Fruit fly (Drosophila melanogaster): ENCODE results near the gene CG12693.
A peak's percentile ranks its signal among the peaks of the same experiment; 100 is the strongest.

CG12693 gene

dm6 chrX:4323911-4324368, 5.3 kb downstream of the CG12693 start (continued):
- 0 out of 2 replicates have a peak, but pooled peaks have one; percentile 50 for TF ChIP-seq wdn (GFP tag; IDR thresholded peaks at IDR 0.05)
- no peak for TF ChIP-seq Dp (GFP tag; optimal IDR thresholded peaks at IDR 0.05)
- TF ChIP-seq Hr3 (GFP tag; optimal IDR thresholded peaks at IDR 0.05), result peak; percentile 47
- TF ChIP-seq CG30431 (GFP tag; optimal IDR thresholded peaks at IDR 0.05), result peak; percentile 19
- no peak for TF ChIP-seq CG7963 (GFP tag; IDR thresholded peaks at IDR 0.05; ENCODE audit: partially characterized antibody)
- no peak for TF ChIP-seq CG15601 (tag; optimal IDR thresholded peaks at IDR 0.05)
- no peak for TF ChIP-seq CG17186 (GFP tag; optimal IDR thresholded peaks at IDR 0.05)
- no peak for TF ChIP-seq CG10431 (GFP tag; optimal IDR thresholded peaks at IDR 0.05)
- peak; percentile 31 for TF ChIP-seq CHES-1-like (GFP tag; optimal IDR thresholded peaks at IDR 0.05)
- TF ChIP-seq Antp (GFP tag; optimal IDR thresholded peaks at IDR 0.05), result no peak
- no peak for TF ChIP-seq NK7.1 (GFP tag; optimal IDR thresholded peaks at IDR 0.05)
- no peak for TF ChIP-seq zen2 (GFP tag; IDR thresholded peaks at IDR 0.05; ENCODE audit: partially characterized antibody)
- peak; percentile 22 for TF ChIP-seq CG12769 (tag; optimal IDR thresholded peaks at IDR 0.05)
- no peak for TF ChIP-seq CG5245 (GFP tag; optimal IDR thresholded peaks at IDR 0.05)
- TF ChIP-seq NC2α (GFP tag; optimal IDR thresholded peaks at IDR 0.05), result no peak
- TF ChIP-seq Aef1 (GFP tag; IDR thresholded peaks at IDR 0.05), result peak; percentile 66
- no peak for TF ChIP-seq run (tag; optimal IDR thresholded peaks at IDR 0.05)
- peak; percentile 79 for TF ChIP-seq PHDP (tag; optimal IDR thresholded peaks at IDR 0.05)
- peak; percentile 57 for TF ChIP-seq CG10209 (GFP tag; optimal IDR thresholded peaks at IDR 0.05)
- TF ChIP-seq D19B (GFP tag; optimal IDR thresholded peaks at IDR 0.05), result peak; percentile 42
- no peak for TF ChIP-seq da (GFP tag; optimal IDR thresholded peaks at IDR 0.05)
- 0 out of 2 replicates have a peak, but pooled peaks have one; percentile 30 for TF ChIP-seq CG11247 (GFP tag; IDR thresholded peaks at IDR 0.05)
- TF ChIP-seq hth (optimal IDR thresholded peaks at IDR 0.05), result no peak
- peak; percentile 48 for TF ChIP-seq org-1 (GFP tag; optimal IDR thresholded peaks at IDR 0.05)
- no peak for TF ChIP-seq HLHmδ (GFP tag; optimal IDR thresholded peaks at IDR 0.05)
- no peak for TF ChIP-seq Gsc (GFP tag; IDR thresholded peaks at IDR 0.05)
- TF ChIP-seq chm (GFP tag; IDR thresholded peaks at IDR 0.05), result no peak
- TF ChIP-seq CG9609 (GFP tag; optimal IDR thresholded peaks at IDR 0.05), result peak; percentile 58
- TF ChIP-seq vnd (GFP tag; IDR thresholded peaks at IDR 0.05; ENCODE audit: partially characterized antibody), result no peak
- TF ChIP-seq Atf-2 (GFP tag; optimal IDR thresholded peaks at IDR 0.05), result peak; percentile 9
- TF ChIP-seq CG17328 (GFP tag; IDR thresholded peaks at IDR 0.05), result peak; percentile 36; the same call in 1 of the 2 replicates
- TF ChIP-seq lilli (GFP tag; optimal IDR thresholded peaks at IDR 0.05), result peak; percentile 72
- no peak for TF ChIP-seq ap (GFP tag; IDR thresholded peaks at IDR 0.05)
- TF ChIP-seq CG32532 (GFP tag; IDR thresholded peaks at IDR 0.05), result peak; percentile 83
- peak; percentile 45 for TF ChIP-seq HHEX (GFP tag; optimal IDR thresholded peaks at IDR 0.05)
- TF ChIP-seq CG16815 (GFP tag; optimal IDR thresholded peaks at IDR 0.05), result peak; percentile 36
- no peak for TF ChIP-seq Bgb (GFP tag; IDR thresholded peaks at IDR 0.05; ENCODE audit: partially characterized antibody)
- peak; percentile 3 for TF ChIP-seq dmrt11E (tag; optimal IDR thresholded peaks at IDR 0.05)
- no peak for TF ChIP-seq Sry-δ (GFP tag; optimal IDR thresholded peaks at IDR 0.05)
- TF ChIP-seq CG13424 (tag; optimal IDR thresholded peaks at IDR 0.05), result peak; percentile 67
- TF ChIP-seq salm (tag; optimal IDR thresholded peaks at IDR 0.05), result no peak
- no peak for TF ChIP-seq CG9876 (GFP tag; optimal IDR thresholded peaks at IDR 0.05)
- peak; percentile 50 for TF ChIP-seq CG13296 (GFP tag; optimal IDR thresholded peaks at IDR 0.05)
- TF ChIP-seq CG1602 (GFP tag; optimal IDR thresholded peaks at IDR 0.05), result peak; percentile 34
- TF ChIP-seq pnt (GFP tag; optimal IDR thresholded peaks at IDR 0.05), result no peak
- TF ChIP-seq CG9437 (GFP tag; optimal IDR thresholded peaks at IDR 0.05), result peak; percentile 57
- TF ChIP-seq Elba2 (GFP tag; optimal IDR thresholded peaks at IDR 0.05), result no peak
- TF ChIP-seq inv (GFP tag; IDR thresholded peaks at IDR 0.05; ENCODE audit: partially characterized antibody), result no peak
- TF ChIP-seq CG10462 (GFP tag; optimal IDR thresholded peaks at IDR 0.05), result no peak
- no peak for TF ChIP-seq GATAe (GFP tag; conservative IDR thresholded peaks at IDR 0.05)
- TF ChIP-seq NC2β (GFP tag; optimal IDR thresholded peaks at IDR 0.05), result no peak
